Worm (Caenorhabditis elegans) whole organism, young adult: ENCODE results near the gene cdf-2.

Experiments used
- B0019.2 ChIP-seq: fragments of 200-800 bp; sonication (Bioruptor generic); conservative IDR thresholded peaks from 2 replicates; pipeline ENCODE4 v1.3.6; 2022; ENCODE audit warnings: missing genetic modification reagents, missing genetic modification characterization, missing compliant biosample characterization
- D2030.7 ChIP-seq: fragments of 200-800 bp; sonication (Bioruptor generic); IDR thresholded peaks from 2 replicates; pipeline ENCODE4 v1.3.6; 2022; ENCODE audit warnings: missing genetic modification reagents, missing genetic modification characterization, missing compliant biosample characterization
- F23B12.7 ChIP-seq: sonication (generic microtip); optimal IDR thresholded peaks from 2 replicates; lab custom pipeline; 2017; ENCODE audit warnings: missing genetic modification characterization, mild to moderate bottlenecking, missing compliant biosample characterization, antibody characterized with exemption, moderate library complexity; ENCODE audit not compliant: insufficient read depth
- F33H1.4 ChIP-seq: fragments of 200-800 bp; sonication (Bioruptor generic); IDR thresholded peaks from 2 replicates; pipeline ENCODE4 v1.3.6; 2022; ENCODE audit warnings: missing genetic modification reagents, missing genetic modification characterization, missing compliant biosample characterization
- F39B2.1 ChIP-seq: fragments of 200-800 bp; sonication (Bioruptor generic); IDR thresholded peaks from 2 replicates; pipeline ENCODE4 v1.3.6; 2022; ENCODE audit warnings: missing genetic modification reagents, missing genetic modification characterization, missing compliant biosample characterization
- F49E8.2 ChIP-seq: sonication (generic microtip); optimal IDR thresholded peaks from 3 replicates; lab custom pipeline; 2017; ENCODE audit warnings: missing genetic modification characterization, mild to moderate bottlenecking, missing compliant biosample characterization, antibody characterized with exemption, moderate library complexity; ENCODE audit not compliant: insufficient read depth
- F52B5.7 ChIP-seq: sonication (generic microtip); optimal IDR thresholded peaks from 2 replicates; lab custom pipeline; 2016; ENCODE audit warnings: mild to moderate bottlenecking, missing genetic modification characterization, missing compliant biosample characterization
- K11D2.4 ChIP-seq: fragments of 200-800 bp; sonication (Bioruptor generic); IDR thresholded peaks from 2 replicates; pipeline ENCODE4 v1.3.6; 2022; ENCODE audit warnings: missing genetic modification reagents, missing genetic modification characterization, missing compliant biosample characterization
- Y53G8AR.9 ChIP-seq: fragments of 200-800 bp; sonication (Bioruptor generic); conservative IDR thresholded peaks from 2 replicates; pipeline ENCODE4 v1.3.6; 2022; ENCODE audit warnings: missing genetic modification reagents, missing genetic modification characterization, missing compliant biosample characterization
- ZK185.1 ChIP-seq: sonication (generic microtip); optimal IDR thresholded peaks from 2 replicates; lab custom pipeline; 2016; ENCODE audit warnings: mild to moderate bottlenecking, missing genetic modification characterization, missing compliant biosample characterization; ENCODE audit not compliant: poor library complexity, severe bottlenecking
- akir-1 ChIP-seq: fragments of 200-800 bp; sonication (Bioruptor generic); optimal IDR thresholded peaks from 2 replicates; lab custom pipeline; 2018; ENCODE audit warnings: mild to moderate bottlenecking, missing genetic modification characterization, moderate library complexity, missing compliant biosample characterization
- atf-7 ChIP-seq: sonication (generic microtip); optimal IDR thresholded peaks from 2 replicates; lab custom pipeline; 2017; ENCODE audit warnings: mild to moderate bottlenecking, missing genetic modification characterization, missing compliant biosample characterization
- attf-5 ChIP-seq: fragments of 200-800 bp; sonication (Bioruptor generic); optimal IDR thresholded peaks from 2 replicates; lab custom pipeline; 2018; ENCODE audit warnings: mild to moderate bottlenecking, missing genetic modification characterization, missing compliant biosample characterization
- ccch-3 ChIP-seq: fragments of 200-800 bp; sonication (Bioruptor generic); optimal IDR thresholded peaks from 2 replicates; lab custom pipeline; 2018; ENCODE audit warnings: mild to moderate bottlenecking, missing genetic modification characterization, missing compliant biosample characterization
- cebp-1 ChIP-seq, 2 experiments: fragments of 200-800 bp in 1 of 2; sonication (Bioruptor generic) in 1 of 2; sonication (generic microtip) in 1 of 2; IDR thresholded peaks in 1 of 2; optimal IDR thresholded peaks in 1 of 2; 2 replicates each; pipeline versions ENCODE4 v1.3.6 to Lab custom; 2017 to 2022; ENCODE audit warnings: missing compliant biosample characterization in 2 of 2, missing genetic modification characterization in 2 of 2, mild to moderate bottlenecking in 1 of 2, missing genetic modification reagents in 1 of 2, moderate library complexity in 1 of 2
- cebp-2 ChIP-seq: fragments of 200-800 bp; sonication (Bioruptor generic); IDR thresholded peaks from 2 replicates; pipeline ENCODE4 v1.3.6; 2022; ENCODE audit warnings: missing genetic modification characterization, missing compliant biosample characterization
- ceh-100 ChIP-seq: fragments of 200-800 bp; sonication (Bioruptor generic); IDR thresholded peaks from 2 replicates; pipeline ENCODE4 v1.3.6; 2022; ENCODE audit warnings: missing genetic modification reagents, missing genetic modification characterization, missing compliant biosample characterization
- dox-1 ChIP-seq: fragments of 200-800 bp; sonication (Bioruptor generic); IDR thresholded peaks from 2 replicates; pipeline ENCODE4 v1.3.6; 2022; ENCODE audit warnings: missing genetic modification reagents, missing genetic modification characterization, missing compliant biosample characterization
- egrh-3 ChIP-seq: fragments of 200-800 bp; sonication (Bioruptor generic); IDR thresholded peaks from 2 replicates; pipeline ENCODE4 v1.3.6; 2022; ENCODE audit warnings: missing genetic modification reagents, missing genetic modification characterization, missing compliant biosample characterization
- gei-17 ChIP-seq: fragments of 200-800 bp; sonication (Bioruptor generic); optimal IDR thresholded peaks from 2 replicates; lab custom pipeline; 2018; ENCODE audit warnings: mild to moderate bottlenecking, missing genetic modification characterization, missing compliant biosample characterization
- hmg-1.2 ChIP-seq: fragments of 200-800 bp; sonication (Bioruptor generic); IDR thresholded peaks from 2 replicates; pipeline ENCODE4 v1.3.6; 2022; ENCODE audit warnings: missing genetic modification reagents, missing genetic modification characterization, missing compliant biosample characterization
- hrde-1 ChIP-seq: sonication (generic microtip); optimal IDR thresholded peaks from 2 replicates; lab custom pipeline; 2016; ENCODE audit warnings: missing genetic modification characterization, mild to moderate bottlenecking, missing compliant biosample characterization, moderate library complexity, missing genotype, missing genetic modification reagents, borderline replicate concordance
- lin-35 ChIP-seq, 3 experiments: fragments of 150-350 bp in 2 of 3; sonication (generic microtip) in 1 of 3; optimal IDR thresholded peaks; 2 replicates each; lab custom pipeline; 2014 to 2018; ENCODE audit warnings: missing biosample characterization in 3 of 3, missing genetic modification characterization in 3 of 3, missing genetic modification reagents in 3 of 3
- lsl-1 ChIP-seq: fragments of 200-800 bp; sonication (Bioruptor generic); optimal IDR thresholded peaks from 2 replicates; lab custom pipeline; 2018; ENCODE audit warnings: mild to moderate bottlenecking, missing genetic modification characterization, moderate library complexity, missing compliant biosample characterization
- lsy-27 ChIP-seq: sonication (generic microtip); optimal IDR thresholded peaks from 2 replicates; lab custom pipeline; 2017; ENCODE audit warnings: missing genetic modification characterization, mild to moderate bottlenecking, missing compliant biosample characterization, antibody characterized with exemption, missing genotype, borderline replicate concordance; ENCODE audit not compliant: insufficient read depth
- madf-10 ChIP-seq: sonication (generic microtip); optimal IDR thresholded peaks from 2 replicates; lab custom pipeline; 2016; ENCODE audit warnings: mild to moderate bottlenecking, missing genetic modification characterization, missing compliant biosample characterization
- madf-3 ChIP-seq: fragments of 200-800 bp; sonication (Bioruptor generic); IDR thresholded peaks from 2 replicates; pipeline ENCODE4 v1.3.6; 2022; ENCODE audit warnings: missing genetic modification reagents, missing genetic modification characterization, missing compliant biosample characterization
- madf-8 ChIP-seq: fragments of 200-800 bp; sonication (Bioruptor generic); conservative IDR thresholded peaks from 2 replicates; pipeline ENCODE4 v1.3.6; 2022; ENCODE audit warnings: missing genetic modification reagents, missing genetic modification characterization, missing compliant biosample characterization
- nfya-2 ChIP-seq: fragments of 200-800 bp; sonication (Bioruptor generic); IDR thresholded peaks from 2 replicates; pipeline ENCODE4 v1.3.6; 2022; ENCODE audit warnings: missing genetic modification reagents, missing genetic modification characterization, missing compliant biosample characterization
- nhr-27 ChIP-seq: fragments of 200-800 bp; sonication (Bioruptor generic); optimal IDR thresholded peaks from 2 replicates; lab custom pipeline; 2018; ENCODE audit warnings: mild to moderate bottlenecking, missing genetic modification characterization, moderate library complexity, missing compliant biosample characterization
- pbrm-1 ChIP-seq: fragments of 200-800 bp; sonication (Bioruptor generic); IDR thresholded peaks from 2 replicates; pipeline ENCODE4 v1.3.6; 2022; ENCODE audit warnings: missing genetic modification reagents, missing genetic modification characterization, missing compliant biosample characterization
- pha-4 ChIP-seq: fragments of 150-350 bp; sonication (generic microtip); optimal IDR thresholded peaks from 2 replicates; lab custom pipeline; 2014; ENCODE audit warnings: missing biosample characterization, missing genetic modification reagents, missing genetic modification characterization
- repo-1 ChIP-seq: sonication (generic microtip); optimal IDR thresholded peaks from 2 replicates; lab custom pipeline; 2017; ENCODE audit warnings: mild to moderate bottlenecking, missing genetic modification characterization, missing compliant biosample characterization
- rpc-1 ChIP-seq, 2 experiments: fragments of 150-350 bp in 1 of 2; sonication (generic microtip) in 1 of 2; optimal IDR thresholded peaks; 2 replicates each; lab custom pipeline; 2014 to 2018; ENCODE audit warnings: missing biosample characterization in 1 of 2, missing genetic modification characterization in 1 of 2, missing genetic modification reagents in 1 of 2, missing genotype in 1 of 2
- sdz-38 ChIP-seq: sonication (generic microtip); optimal IDR thresholded peaks from 2 replicates; lab custom pipeline; 2016; ENCODE audit warnings: missing genotype, missing genetic modification characterization, missing compliant biosample characterization
- snpc-1.3 ChIP-seq: sonication (generic microtip); optimal IDR thresholded peaks from 2 replicates; lab custom pipeline; 2017; ENCODE audit warnings: missing genetic modification characterization, mild to moderate bottlenecking, missing compliant biosample characterization, antibody characterized with exemption, moderate library complexity, missing genotype, missing genetic modification reagents; ENCODE audit not compliant: insufficient read depth
- snpc-3.4 ChIP-seq: sonication (generic microtip); optimal IDR thresholded peaks from 2 replicates; lab custom pipeline; 2017; ENCODE audit warnings: missing genetic modification characterization, mild to moderate bottlenecking, missing compliant biosample characterization, antibody characterized with exemption, moderate library complexity, missing genotype, missing genetic modification reagents
- snpc-4 ChIP-seq, 5 experiments: fragments of 150-350 bp in 1 of 5; sonication (generic microtip) in 4 of 5; optimal IDR thresholded peaks; 2 replicates each; lab custom pipeline; 2014 to 2018; ENCODE audit warnings: missing genetic modification characterization in 5 of 5, missing biosample characterization in 3 of 5, antibody characterized with exemption in 2 of 5, mild to moderate bottlenecking in 2 of 5, missing compliant biosample characterization in 2 of 5, missing genotype in 2 of 5, moderate library complexity in 2 of 5, missing genetic modification reagents in 1 of 5
- tbp1 ChIP-seq: fragments of 200-800 bp; sonication (Bioruptor generic); optimal IDR thresholded peaks from 2 replicates; lab custom pipeline; 2018; ENCODE audit warnings: mild to moderate bottlenecking, missing genetic modification characterization, missing compliant biosample characterization
- ztf-18 ChIP-seq: sonication (generic microtip); optimal IDR thresholded peaks from 2 replicates; lab custom pipeline; 2016; ENCODE audit warnings: missing genotype, mild to moderate bottlenecking, missing genetic modification characterization, missing compliant biosample characterization
- ztf-22 ChIP-seq: fragments of 200-800 bp; sonication (Bioruptor generic); optimal IDR thresholded peaks from 2 replicates; lab custom pipeline; 2018; ENCODE audit warnings: mild to moderate bottlenecking, missing genetic modification characterization, moderate library complexity, missing compliant biosample characterization
- ztf-26 ChIP-seq: sonication (generic microtip); optimal IDR thresholded peaks from 2 replicates; lab custom pipeline; 2017; ENCODE audit warnings: missing genetic modification characterization, missing compliant biosample characterization

cdf-2 gene

ce11 chrX:12458021-12458420 is 8.7 kb downstream of the cdf-2 start (continued):
- TF ChIP-seq repo-1 (tag; lab: Kevin White, UChicago) (peak; percentile 76), ccch-3 (GFP tag; lab: Kevin White, UChicago) (peak; percentile 44), nhr-27 (tag; lab: Kevin White, UChicago) (peak; percentile 74), F52B5.7 (peak; percentile 69), Y53G8AR.9 (GFP tag; lab: Robert Waterston, UW) (peak; percentile 78; the same call in 1 of the 2 replicates), F33H1.4 (GFP tag; lab: Robert Waterston, UW) (no peak)

- peak; percentile 16 for TF ChIP-seq tbp1 (GFP tag; lab: Kevin White, UChicago)
- TF ChIP-seq K11D2.4: no peak
- no peak for TF ChIP-seq atf-7 (tag; lab: Kevin White, UChicago)
- no peak for TF ChIP-seq madf-8 (GFP tag; lab: Robert Waterston, UW)
- no peak for TF ChIP-seq hrde-1 (tag; lab: Kevin White, UChicago)
- no peak for TF ChIP-seq ztf-22 (GFP tag; lab: Kevin White, UChicago)
- no peak for TF ChIP-seq F33H1.4 (GFP tag; lab: Robert Waterston, UW)
- no peak for TF ChIP-seq pha-4 (tag; lab: Kevin White, UChicago)
- TF ChIP-seq snpc-3.4 (tag; lab: Kevin White, UChicago): no peak
- TF ChIP-seq pbrm-1 (GFP tag; lab: Robert Waterston, UW): no peak
- TF ChIP-seq F49E8.2 (tag; lab: Kevin White, UChicago): no peak
- TF ChIP-seq attf-5 (GFP tag; lab: Kevin White, UChicago): peak; percentile 33
- TF ChIP-seq akir-1 (GFP tag; lab: Kevin White, UChicago): no peak
- TF ChIP-seq rpc-1 (optimal IDR thresholded peaks at IDR 0.05; lab: Kevin White, UChicago): no peak
- no peak for TF ChIP-seq rpc-1 (tag; optimal IDR thresholded peaks at IDR 0.05; lab: Kevin White, UChicago)
- no peak for TF ChIP-seq ccch-3 (GFP tag; lab: Kevin White, UChicago)
- no peak for TF ChIP-seq ZK185.1 (tag; lab: Kevin White, UChicago)
- TF ChIP-seq sdz-38 (tag; lab: Kevin White, UChicago): no peak
- TF ChIP-seq snpc-4 (GFP tag; optimal IDR thresholded peaks at IDR 0.05; lab: Kevin White, UChicago): no peak
- no peak for TF ChIP-seq snpc-4 (tag; optimal IDR thresholded peaks at IDR 0.05; lab: Kevin White, UChicago)
- TF ChIP-seq ztf-18 (tag; lab: Kevin White, UChicago): peak; percentile 45
- TF ChIP-seq F39B2.1 (GFP tag; lab: Robert Waterston, UW): no peak
- TF ChIP-seq gei-17 (GFP tag; lab: Kevin White, UChicago): no peak
- TF ChIP-seq F23B12.7 (tag; lab: Kevin White, UChicago): no peak
- no peak for TF ChIP-seq madf-10 (tag; lab: Kevin White, UChicago)
- TF ChIP-seq cebp-1 (GFP tag; IDR thresholded peaks at IDR 0.05; lab: Robert Waterston, UW): no peak
- TF ChIP-seq cebp-1 (tag; optimal IDR thresholded peaks at IDR 0.05; lab: Kevin White, UChicago): peak; percentile 28
- no peak for TF ChIP-seq lin-35 (GFP tag; optimal IDR thresholded peaks at IDR 0.05; lab: Kevin White, UChicago)
- no peak for TF ChIP-seq repo-1 (tag; lab: Kevin White, UChicago)
- TF ChIP-seq Y53G8AR.9 (GFP tag; lab: Robert Waterston, UW): no peak
- 0 out of 2 replicates have a peak, but pooled peaks have one; percentile 14 for TF ChIP-seq dox-1 (GFP tag; lab: Robert Waterston, UW)
- TF ChIP-seq cebp-2 (GFP tag; lab: Robert Waterston, UW): no peak
- no peak for TF ChIP-seq B0019.2 (GFP tag; lab: Robert Waterston, UW)
- no peak for TF ChIP-seq lsl-1
- TF ChIP-seq egrh-3: no peak
- no peak for TF ChIP-seq madf-3 (GFP tag; lab: Robert Waterston, UW)
- TF ChIP-seq ceh-100 (GFP tag; lab: Robert Waterston, UW): no peak
- no peak for TF ChIP-seq D2030.7
- peak; percentile 31; the same call in 1 of the 2 replicates for TF ChIP-seq hmg-1.2
- no peak for TF ChIP-seq F52B5.7
- no peak for TF ChIP-seq ztf-26
- TF ChIP-seq snpc-1.3 (tag; lab: Kevin White, UChicago): no peak
- TF ChIP-seq nfya-2 (GFP tag; lab: Robert Waterston, UW): no peak
- TF ChIP-seq lsy-27 (tag; lab: Kevin White, UChicago): no peak
Measured at ce11 chrX:12454290-12454795, 12.4 kb downstream of the cdf-2 start, which contains the start of the genes T18D3.9 and T18D3.1. Gene T18D3.9, minus strand, starts transcription at chrX:12454457. Gene T18D3.1, plus strand, starts transcription at chrX:12454745.
